Fruit fly (Drosophila melanogaster): ENCODE results near the gene Ugt307A1.

Ugt307A1 gene

dm6 chr2L:7090922-7091321 is 23.1 kb downstream of the Ugt307A1 start:
- TF ChIP-seq HHEX (GFP tag; optimal IDR thresholded peaks at IDR 0.05) (no peak), vnd (GFP tag; IDR thresholded peaks at IDR 0.05; ENCODE audit: partially characterized antibody) (no peak), bsh (GFP tag; optimal IDR thresholded peaks at IDR 0.05) (peak in 1 of 2 experiments; percentile 3), CG13287 (GFP tag; IDR thresholded peaks at IDR 0.05; ENCODE audit: partially characterized antibody) (no peak), CG3065 (GFP tag; optimal IDR thresholded peaks at IDR 0.05) (no peak), tin (GFP tag; optimal IDR thresholded peaks at IDR 0.05) (no peak), dysf (GFP tag; IDR thresholded peaks at IDR 0.05) (0 out of 3 replicates have a peak, but pooled peaks have one; percentile 42), seq (GFP tag; IDR thresholded peaks at IDR 0.05) (no peak), Blimp-1 (GFP tag; optimal IDR thresholded peaks at IDR 0.05) (peak; percentile 33), gro (GFP tag; optimal IDR thresholded peaks at IDR 0.05) (no peak), btn (GFP tag; optimal IDR thresholded peaks at IDR 0.05) (no peak), CHES-1-like (GFP tag; optimal IDR thresholded peaks at IDR 0.05) (no peak), CG6683 (GFP tag; optimal IDR thresholded peaks at IDR 0.05) (no peak), CG6791 (GFP tag; IDR thresholded peaks at IDR 0.05; ENCODE audit: partially characterized antibody) (no peak), Nf-YA (GFP tag; IDR thresholded peaks at IDR 0.05) (no peak), BEAF-32 (GFP tag; optimal IDR thresholded peaks at IDR 0.05) (no peak), sqz (GFP tag; optimal IDR thresholded peaks at IDR 0.05) (no peak), Optix (GFP tag; IDR thresholded peaks at IDR 0.05) (no peak), Nf-YB (GFP tag; optimal IDR thresholded peaks at IDR 0.05) (no peak), Ptx1 (GFP tag; IDR thresholded peaks at IDR 0.05) (peak; percentile 44; the same call in 1 of the 2 replicates), CG3847 (GFP tag; IDR thresholded peaks at IDR 0.05) (no peak), ab (GFP tag; optimal IDR thresholded peaks at IDR 0.05) (no peak), NfI (GFP tag; optimal IDR thresholded peaks at IDR 0.05) (peak; percentile 29), Camta (GFP tag; optimal IDR thresholded peaks at IDR 0.05) (no peak), otp (GFP tag; IDR thresholded peaks at IDR 0.05) (0 out of 3 replicates have a peak, but pooled peaks have one; percentile 28), chinmo (GFP tag; IDR thresholded peaks at IDR 0.05; ENCODE audit: partially characterized antibody) (no peak), bigmax (GFP tag; optimal IDR thresholded peaks at IDR 0.05) (no peak), C15 (GFP tag; IDR thresholded peaks at IDR 0.05) (no peak), CG6254 (GFP tag; optimal IDR thresholded peaks at IDR 0.05) (no peak), zfh1 (GFP tag; IDR thresholded peaks at IDR 0.05) (no peak), CG10321 (GFP tag; IDR thresholded peaks at IDR 0.05) (no peak), CG31365 (tag; optimal IDR thresholded peaks at IDR 0.05) (no peak), E2f1 (GFP tag; IDR thresholded peaks at IDR 0.05) (peak; percentile 29; the same call in 1 of the 2 replicates), CG11696 (GFP tag; IDR thresholded peaks at IDR 0.05) (peak; percentile 69), slp2 (GFP tag; optimal IDR thresholded peaks at IDR 0.05) (no peak), CG43689 (GFP tag; IDR thresholded peaks at IDR 0.05) (no peak), CG11560 (tag; IDR thresholded peaks at IDR 0.05) (no peak), Gsc (GFP tag; IDR thresholded peaks at IDR 0.05) (no peak), Meics (GFP tag; optimal IDR thresholded peaks at IDR 0.05) (no peak), grn (GFP tag; optimal IDR thresholded peaks at IDR 0.05) (no peak), CG11723 (GFP tag; optimal IDR thresholded peaks at IDR 0.05) (no peak), danr (GFP tag; IDR thresholded peaks at IDR 0.05) (no peak), CG9797 (GFP tag; optimal IDR thresholded peaks at IDR 0.05) (no peak), CG17802 (tag; optimal IDR thresholded peaks at IDR 0.05) (no peak), zf30C (GFP tag; optimal IDR thresholded peaks at IDR 0.05) (no peak), CrebB (tag; optimal IDR thresholded peaks at IDR 0.05) (no peak), ac (GFP tag; optimal IDR thresholded peaks at IDR 0.05) (no peak), CG18599 (GFP tag; optimal IDR thresholded peaks at IDR 0.05) (peak; percentile 41), nmo (GFP tag; optimal IDR thresholded peaks at IDR 0.05) (peak; percentile 15), Antp (GFP tag; optimal IDR thresholded peaks at IDR 0.05) (no peak), CG17359 (tag; optimal IDR thresholded peaks at IDR 0.05) (peak; percentile 3), h (optimal IDR thresholded peaks at IDR 0.05) (no peak)
